Worm (Caenorhabditis elegans) whole organism, L1 larva: ENCODE data around the gene clec-169.

Experiments used
- C04F5.9 ChIP-seq: sonication (generic microtip); optimal IDR thresholded peaks from 2 replicates; lab custom pipeline; 2016; ENCODE audit warnings: missing genetic modification characterization, missing compliant biosample characterization
- ceh-82 ChIP-seq, 3 experiments: fragments of 150-350 bp in 1 of 3; sonication (generic microtip) in 2 of 3; optimal IDR thresholded peaks; 2 replicates each; lab custom pipeline; 2014 to 2017; ENCODE audit warnings: missing biosample characterization in 3 of 3, missing genetic modification characterization in 3 of 3
- egl-27 ChIP-seq, 2 experiments: fragments of 150-350 bp in 1 of 2; sonication (generic microtip); optimal IDR thresholded peaks; 3 replicates each; lab custom pipeline; 2017 to 2018; ENCODE audit warnings: missing biosample characterization in 2 of 2, missing genetic modification characterization in 2 of 2, missing genetic modification reagents in 2 of 2
- lsy-2 ChIP-seq, 2 experiments: fragments of 150-350 bp; optimal IDR thresholded peaks; 2 replicates each; lab custom pipeline; 2014; ENCODE audit warnings: missing biosample characterization in 2 of 2, missing genetic modification characterization in 2 of 2
- nhr-90 ChIP-seq: sonication (generic microtip); optimal IDR thresholded peaks from 2 replicates; lab custom pipeline; 2016; ENCODE audit warnings: mild to moderate bottlenecking, missing genetic modification characterization, missing compliant biosample characterization; ENCODE audit not compliant: poor library complexity
- pqm-1 ChIP-seq: sonication (generic microtip); optimal IDR thresholded peaks from 3 replicates; lab custom pipeline; 2017; ENCODE audit warnings: missing biosample characterization, missing genetic modification characterization
- sptf-1 ChIP-seq: fragments of 150-350 bp; optimal IDR thresholded peaks from 2 replicates; lab custom pipeline; 2014; ENCODE audit warnings: missing biosample characterization, missing genetic modification characterization
- unc-62 ChIP-seq: fragments of 150-350 bp; optimal IDR thresholded peaks from 2 replicates; lab custom pipeline; 2014; ENCODE audit warnings: missing biosample characterization, missing genetic modification reagents, missing genetic modification characterization
- ztf-11 ChIP-seq, 2 experiments: sonication (generic microtip); optimal IDR thresholded peaks; 2 replicates each; lab custom pipeline; 2016 to 2017; ENCODE audit warnings: missing genetic modification characterization in 2 of 2, missing biosample characterization in 1 of 2, missing compliant biosample characterization in 1 of 2

DNA sequence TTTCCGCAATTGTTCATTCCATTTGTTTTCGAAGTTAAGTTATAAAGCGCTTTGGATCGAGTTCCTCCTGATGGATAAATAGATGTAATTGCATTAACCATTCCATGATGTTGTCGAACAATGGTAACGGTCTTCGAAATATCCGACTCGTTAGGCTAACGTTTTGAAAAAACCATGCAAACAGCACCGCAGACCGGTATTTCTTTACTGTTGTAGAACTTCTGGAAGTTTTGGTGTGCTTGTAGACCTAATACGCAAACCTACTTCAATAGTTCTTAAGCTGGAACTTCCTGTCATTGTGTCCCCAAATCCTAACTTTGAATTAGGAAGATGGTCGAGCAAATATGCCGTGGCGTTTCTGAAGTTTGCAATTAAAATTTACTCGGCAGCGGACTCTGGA lies 15.9 kb upstream of the clec-169 start, which contains the start of gene F38A1.9:
- no peak for TF ChIP-seq lsy-2 (tag; optimal IDR thresholded peaks at IDR 0.05; lab: Kevin White, UChicago)
- TF ChIP-seq ceh-82 (tag; optimal IDR thresholded peaks at IDR 0.05; lab: Kevin White, UChicago), result no peak
- no peak for TF ChIP-seq C04F5.9 (tag; lab: Kevin White, UChicago)
- TF ChIP-seq pqm-1 (tag; lab: Kevin White, UChicago), result no peak
- TF ChIP-seq nhr-90 (tag; lab: Kevin White, UChicago), result no peak
- TF ChIP-seq ztf-11 (tag; optimal IDR thresholded peaks at IDR 0.05; lab: Kevin White, UChicago), result no peak
- TF ChIP-seq egl-27 (tag; optimal IDR thresholded peaks at IDR 0.05; lab: Kevin White, UChicago), result no peak
- TF ChIP-seq sptf-1 (tag; lab: Kevin White, UChicago), result no peak
- TF ChIP-seq unc-62, result no peak
